Fruit fly (Drosophila melanogaster): ENCODE data around the gene Karl.

Karl gene

DNA sequence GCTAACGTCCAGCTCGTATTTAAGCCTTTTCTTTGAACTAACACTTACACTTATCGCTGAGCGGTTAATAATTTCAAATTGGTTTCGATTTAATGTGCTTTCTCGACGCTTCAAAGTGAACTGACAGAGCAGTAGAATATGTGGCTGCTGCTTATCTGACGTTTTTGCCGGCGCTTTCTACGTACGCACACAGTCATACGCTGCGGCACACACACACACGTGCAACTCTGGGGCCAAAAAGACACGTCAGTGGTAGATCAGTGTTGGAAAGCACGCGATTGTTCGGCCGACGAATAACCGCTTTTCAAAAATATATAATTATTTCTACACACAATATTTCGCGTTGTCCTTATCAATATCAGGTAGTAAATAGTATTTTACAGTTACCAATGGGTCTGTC is 19.0 kb downstream of the Karl start (continued):
- TF ChIP-seq CG18599 (GFP tag; optimal IDR thresholded peaks at IDR 0.05) (peak; percentile 52), shn (GFP tag; optimal IDR thresholded peaks at IDR 0.05) (no peak), so (GFP tag; IDR thresholded peaks at IDR 0.05) (no peak), stwl (tag; optimal IDR thresholded peaks at IDR 0.05) (peak; percentile 72), CG2129 (GFP tag; IDR thresholded peaks at IDR 0.05; ENCODE audit: partially characterized antibody) (no peak), CG7987 (GFP tag; optimal IDR thresholded peaks at IDR 0.05) (peak; percentile 24), Bdp1 (GFP tag; optimal IDR thresholded peaks at IDR 0.05) (no peak), crc (GFP tag; optimal IDR thresholded peaks at IDR 0.05) (no peak), Hmr (GFP tag; optimal IDR thresholded peaks at IDR 0.05) (peak; percentile 47), CG14014 (GFP tag; IDR thresholded peaks at IDR 0.05) (peak; percentile 43; the same call in 1 of the 2 replicates), lab (GFP tag; optimal IDR thresholded peaks at IDR 0.05) (peak; percentile 48), hkb (optimal IDR thresholded peaks at IDR 0.05) (no peak), hkb (GFP tag; IDR thresholded peaks at IDR 0.05) (peak; percentile 57), Lhr (GFP tag; optimal IDR thresholded peaks at IDR 0.05) (peak; percentile 8), Fer3 (tag; optimal IDR thresholded peaks at IDR 0.05) (peak; percentile 12), sob (GFP tag; IDR thresholded peaks at IDR 0.05) (peak; percentile 36; the same call in 1 of the 2 replicates), Ets97D (GFP tag; optimal IDR thresholded peaks at IDR 0.05) (peak; percentile 42), MESR4 (GFP tag; optimal IDR thresholded peaks at IDR 0.05) (peak; percentile 48), CG2116 (GFP tag; optimal IDR thresholded peaks at IDR 0.05) (peak; percentile 97), CG13287 (GFP tag; IDR thresholded peaks at IDR 0.05; ENCODE audit: partially characterized antibody) (0 out of 2 replicates have a peak, but pooled peaks have one; percentile 10), unpg (GFP tag; optimal IDR thresholded peaks at IDR 0.05) (no peak), Pdp1 (GFP tag; optimal IDR thresholded peaks at IDR 0.05) (peak in 1 of 2 experiments; percentile 15), z (GFP tag; IDR thresholded peaks at IDR 0.05) (0 out of 3 replicates have a peak, but pooled peaks have one; percentile 9), Hey (tag; optimal IDR thresholded peaks at IDR 0.05) (peak; percentile 19), HmgZ (tag; optimal IDR thresholded peaks at IDR 0.05) (peak; percentile 26), CG34422 (GFP tag; IDR thresholded peaks at IDR 0.05) (peak; percentile 81; the same call in 1 of the 3 replicates), dpn (GFP tag; optimal IDR thresholded peaks at IDR 0.05) (peak in 1 of 2 experiments; percentile 8), NC2α (GFP tag; optimal IDR thresholded peaks at IDR 0.05) (no peak), CG14860 (GFP tag; IDR thresholded peaks at IDR 0.05; ENCODE audit: partially characterized antibody) (no peak), Camta (GFP tag; optimal IDR thresholded peaks at IDR 0.05) (no peak), NfI (GFP tag; optimal IDR thresholded peaks at IDR 0.05) (peak; percentile 37), CG4282 (GFP tag; optimal IDR thresholded peaks at IDR 0.05) (no peak), CG15514 (GFP tag; optimal IDR thresholded peaks at IDR 0.05) (peak; percentile 59), Scr (GFP tag; IDR thresholded peaks at IDR 0.05; ENCODE audit: partially characterized antibody) (0 out of 2 replicates have a peak, but pooled peaks have one; percentile 17), CG8924 (tag; optimal IDR thresholded peaks at IDR 0.05) (no peak), CG31365 (tag; optimal IDR thresholded peaks at IDR 0.05) (no peak), B-H2 (GFP tag; optimal IDR thresholded peaks at IDR 0.05) (peak; percentile 45), CG13894 (tag; optimal IDR thresholded peaks at IDR 0.05) (peak; percentile 22), sug (tag; optimal IDR thresholded peaks at IDR 0.05) (peak; percentile 37)
